Fruit fly (Drosophila melanogaster): Measurements from ENCODE around the gene nesd.

dm6 chr2L:20086295-20087096 is 7.3 kb upstream of the nesd start:
- no peak for TF ChIP-seq CG8478 (optimal IDR thresholded peaks at IDR 0.05)
- no peak for TF ChIP-seq CTCF (optimal IDR thresholded peaks at IDR 0.05)
